Fruit fly (Drosophila melanogaster) whole organism, prepupa: Measurements from ENCODE around the gene CG13063.
A peak's percentile ranks its signal among the peaks of the same experiment; 100 is the strongest.

Experiments
- CG15336 ChIP-seq: fragments of 200-800 bp; sonication (Bioruptor generic); IDR thresholded peaks from 2 replicates; pipeline ENCODE4 v1.3.6; 2022; ENCODE audit warnings: missing biosample characterization, missing genetic modification characterization
- CG1621 ChIP-seq: fragments of 200-800 bp; sonication (Bioruptor generic); optimal IDR thresholded peaks from 3 replicates; lab custom pipeline; 2018; ENCODE audit warnings: missing biosample characterization, mild to moderate bottlenecking, missing genetic modification characterization
- CG16779 ChIP-seq: fragments of 200-800 bp; sonication (Bioruptor generic); optimal IDR thresholded peaks from 3 replicates; lab custom pipeline; 2017; ENCODE audit warnings: missing biosample characterization, mild to moderate bottlenecking, missing genetic modification characterization
- Sox102F ChIP-seq: fragments of 200-800 bp; sonication (Bioruptor generic); optimal IDR thresholded peaks from 2 replicates; lab custom pipeline; 2016; ENCODE audit warnings: missing biosample characterization, mild to moderate bottlenecking, missing genetic modification characterization
- achi ChIP-seq: fragments of 200-800 bp; sonication (Bioruptor generic); optimal IDR thresholded peaks from 3 replicates; lab custom pipeline; 2016; ENCODE audit warnings: missing biosample characterization, missing genetic modification characterization

DNA sequence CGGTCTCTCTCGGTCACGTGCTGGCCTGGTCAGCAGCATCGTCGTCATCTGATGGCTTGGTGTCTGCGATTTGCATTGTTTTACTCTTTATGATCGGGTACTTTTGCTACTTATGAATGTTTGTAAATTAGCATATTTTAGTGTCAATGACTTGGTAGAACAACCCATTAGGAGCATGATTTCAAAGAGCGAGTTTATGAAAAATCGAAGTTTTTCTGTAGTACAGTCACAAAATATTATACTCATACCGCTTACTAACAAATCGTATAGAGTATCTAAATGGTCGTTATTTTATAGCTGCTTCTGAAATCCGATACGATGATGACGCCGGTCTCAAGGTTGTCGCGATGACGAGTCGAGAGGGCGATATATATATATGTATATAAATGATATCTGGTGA lies 20.1 kb upstream of the CG13063 start:
- TF ChIP-seq Sox102F (GFP tag; lab: Kevin White, UChicago) (peak; percentile 12), CG16779 (tag; lab: Kevin White, UChicago) (peak; percentile 30), CG1621 (tag; lab: Kevin White, UChicago) (peak; percentile 78), achi (GFP tag; lab: Kevin White, UChicago) (peak; percentile 53), CG15336 (GFP tag; lab: Robert Waterston, UW) (no peak)
